Worm (Caenorhabditis elegans): ENCODE data around the gene C50F7.9.

- TF ChIP-seq zip-8 (tag; optimal IDR thresholded peaks at IDR 0.05) (no peak), ztf-11 (tag; optimal IDR thresholded peaks at IDR 0.05) (no peak), nhr-28 (tag; optimal IDR thresholded peaks at IDR 0.05) (no peak)
These were observed 2.3 kb upstream of the C50F7.9 start for ce11 chrIV:7734173-7734572.

Measured in whole organism, mixed stage, embryonic.